Worm (Caenorhabditis elegans) whole organism, late embryonic: ENCODE results near the gene szy-20.

ENCODE experiments used
- C08G9.2 ChIP-seq: sonication (generic microtip); optimal IDR thresholded peaks from 2 replicates; lab custom pipeline; 2016; ENCODE audit warnings: mild to moderate bottlenecking, missing genetic modification characterization, moderate library complexity, missing compliant biosample characterization
- C38D4.7 ChIP-seq: fragments of 200-800 bp; sonication (Bioruptor generic); optimal IDR thresholded peaks from 2 replicates; lab custom pipeline; 2018; ENCODE audit warnings: mild to moderate bottlenecking, missing genetic modification characterization, moderate library complexity, missing compliant biosample characterization
- K02D7.2 ChIP-seq: sonication (generic microtip); optimal IDR thresholded peaks from 2 replicates; lab custom pipeline; 2017; ENCODE audit warnings: mild to moderate bottlenecking, missing genetic modification characterization, missing compliant biosample characterization
- K09A11.1 ChIP-seq: sonication (generic microtip); optimal IDR thresholded peaks from 2 replicates; lab custom pipeline; 2017; ENCODE audit warnings: antibody characterized with exemption, mild to moderate bottlenecking, missing genetic modification characterization, missing compliant biosample characterization; ENCODE audit not compliant: insufficient read depth
- Y22D7AL.16 ChIP-seq: sonication (generic microtip); optimal IDR thresholded peaks from 2 replicates; lab custom pipeline; 2016; ENCODE audit warnings: missing genetic modification characterization, missing compliant biosample characterization
- ceh-14 ChIP-seq: sonication (generic microtip); optimal IDR thresholded peaks from 2 replicates; lab custom pipeline; 2016; ENCODE audit warnings: missing genotype, missing genetic modification characterization, missing compliant biosample characterization
- ceh-18 ChIP-seq: sonication (generic microtip); optimal IDR thresholded peaks from 2 replicates; lab custom pipeline; 2016; ENCODE audit warnings: missing genetic modification characterization, missing compliant biosample characterization
- ceh-22 ChIP-seq: sonication (generic microtip); optimal IDR thresholded peaks from 2 replicates; lab custom pipeline; 2017; ENCODE audit warnings: missing biosample characterization, missing genetic modification characterization
- ceh-34 ChIP-seq: sonication (generic microtip); optimal IDR thresholded peaks from 2 replicates; lab custom pipeline; 2016; ENCODE audit warnings: mild to moderate bottlenecking, missing genetic modification characterization, missing compliant biosample characterization
- ceh-48 ChIP-seq: sonication (generic microtip); optimal IDR thresholded peaks from 2 replicates; lab custom pipeline; 2016; ENCODE audit warnings: missing genetic modification characterization, inconsistent platforms, missing compliant biosample characterization
- ceh-9 ChIP-seq: sonication (generic microtip); optimal IDR thresholded peaks from 2 replicates; lab custom pipeline; 2016; ENCODE audit warnings: mild to moderate bottlenecking, missing genetic modification characterization, inconsistent platforms, missing compliant biosample characterization
- che-1 ChIP-seq: sonication (generic microtip); optimal IDR thresholded peaks from 2 replicates; lab custom pipeline; 2016; ENCODE audit warnings: mild to moderate bottlenecking, missing genetic modification characterization, missing compliant biosample characterization
- dmd-4 ChIP-seq: sonication (generic microtip); optimal IDR thresholded peaks from 2 replicates; lab custom pipeline; 2016; ENCODE audit warnings: borderline replicate concordance, missing genetic modification characterization, missing compliant biosample characterization
- elt-2 ChIP-seq: sonication (generic microtip); optimal IDR thresholded peaks from 2 replicates; lab custom pipeline; 2016; ENCODE audit warnings: missing genetic modification reagents, missing genetic modification characterization, missing compliant biosample characterization
- elt-4 ChIP-seq: sonication (generic microtip); optimal IDR thresholded peaks from 2 replicates; lab custom pipeline; 2016; ENCODE audit warnings: missing genetic modification characterization, missing compliant biosample characterization
- ets-4 ChIP-seq: sonication (generic microtip); optimal IDR thresholded peaks from 2 replicates; lab custom pipeline; 2016; ENCODE audit warnings: missing genetic modification characterization, missing compliant biosample characterization
- eyg-1 ChIP-seq: sonication (generic microtip); optimal IDR thresholded peaks from 2 replicates; lab custom pipeline; 2016; ENCODE audit warnings: missing genotype, missing genetic modification characterization, missing compliant biosample characterization
- fax-1 ChIP-seq: sonication (generic microtip); optimal IDR thresholded peaks from 2 replicates; lab custom pipeline; 2016; ENCODE audit warnings: missing genotype, missing genetic modification characterization, missing compliant biosample characterization
- gmeb-2 ChIP-seq: sonication (generic microtip); optimal IDR thresholded peaks from 2 replicates; lab custom pipeline; 2016; ENCODE audit warnings: missing genetic modification characterization, inconsistent platforms, missing compliant biosample characterization
- hlh-8 ChIP-seq: sonication (generic microtip); optimal IDR thresholded peaks from 2 replicates; lab custom pipeline; 2016; ENCODE audit warnings: missing genotype, missing genetic modification characterization, missing compliant biosample characterization
- madf-2 ChIP-seq: sonication (generic microtip); optimal IDR thresholded peaks from 2 replicates; lab custom pipeline; 2017; ENCODE audit warnings: missing genetic modification characterization, missing compliant biosample characterization
- mec-3 ChIP-seq: sonication (generic microtip); optimal IDR thresholded peaks from 2 replicates; lab custom pipeline; 2016; ENCODE audit warnings: borderline replicate concordance, missing genetic modification characterization, missing compliant biosample characterization
- nhr-232 ChIP-seq: sonication (generic microtip); optimal IDR thresholded peaks from 2 replicates; lab custom pipeline; 2016; ENCODE audit warnings: missing genetic modification characterization, missing compliant biosample characterization
- npax-4 ChIP-seq: sonication (generic microtip); optimal IDR thresholded peaks from 2 replicates; lab custom pipeline; 2016; ENCODE audit warnings: missing genetic modification characterization, missing compliant biosample characterization
- odd-2 ChIP-seq: sonication (generic microtip); optimal IDR thresholded peaks from 2 replicates; lab custom pipeline; 2017; ENCODE audit warnings: antibody characterized with exemption, mild to moderate bottlenecking, missing genetic modification characterization, missing compliant biosample characterization
- pag-3 ChIP-seq: sonication (generic microtip); optimal IDR thresholded peaks from 2 replicates; lab custom pipeline; 2016; ENCODE audit warnings: missing compliant biosample characterization, missing genetic modification characterization, borderline replicate concordance
- pat-9 ChIP-seq: fragments of 200-800 bp; sonication (Bioruptor generic); optimal IDR thresholded peaks from 2 replicates; lab custom pipeline; 2018; ENCODE audit warnings: mild to moderate bottlenecking, missing genetic modification characterization, moderate library complexity, missing compliant biosample characterization
- pax-1 ChIP-seq: fragments of 150-350 bp; optimal IDR thresholded peaks from 2 replicates; lab custom pipeline; 2014; ENCODE audit warnings: missing biosample characterization, missing genetic modification characterization
- pha-2 ChIP-seq: sonication (generic microtip); optimal IDR thresholded peaks from 2 replicates; lab custom pipeline; 2017; ENCODE audit warnings: mild to moderate bottlenecking, missing genetic modification characterization, missing compliant biosample characterization
- pqm-1 ChIP-seq: sonication (generic microtip); optimal IDR thresholded peaks from 2 replicates; lab custom pipeline; 2016; ENCODE audit warnings: missing genetic modification characterization, missing compliant biosample characterization
- pros-1 ChIP-seq: fragments of 150-350 bp; optimal IDR thresholded peaks from 2 replicates; lab custom pipeline; 2014; ENCODE audit warnings: missing biosample characterization, missing genetic modification reagents, missing genetic modification characterization
- rnt-1 ChIP-seq: sonication (generic microtip); optimal IDR thresholded peaks from 2 replicates; lab custom pipeline; 2016; ENCODE audit warnings: missing genetic modification characterization, missing compliant biosample characterization
- sdc-2 ChIP-seq: sonication (generic microtip); optimal IDR thresholded peaks from 2 replicates; lab custom pipeline; 2016; ENCODE audit warnings: missing genotype, missing genetic modification characterization, missing compliant biosample characterization
- sox-2 ChIP-seq: fragments of 200-800 bp; sonication (Bioruptor generic); IDR thresholded peaks from 2 replicates; pipeline ENCODE4 v1.3.6; 2022; ENCODE audit warnings: missing genetic modification reagents, missing genetic modification characterization, missing compliant biosample characterization
- syd-9 ChIP-seq: sonication (generic microtip); optimal IDR thresholded peaks from 2 replicates; lab custom pipeline; 2016; ENCODE audit warnings: mild to moderate bottlenecking, missing genetic modification characterization, moderate library complexity, missing compliant biosample characterization
- tbx-2 ChIP-seq: sonication (generic microtip); optimal IDR thresholded peaks from 2 replicates; lab custom pipeline; 2016; ENCODE audit warnings: missing genetic modification characterization, missing compliant biosample characterization
- ttx-3 ChIP-seq: sonication (generic microtip); optimal IDR thresholded peaks from 2 replicates; lab custom pipeline; 2016; ENCODE audit warnings: missing genetic modification reagents, missing genetic modification characterization, missing compliant biosample characterization
- unc-3 ChIP-seq, 2 experiments: fragments of 200-800 bp in 1 of 2; sonication (Bioruptor generic) in 1 of 2; sonication (generic microtip) in 1 of 2; conservative IDR thresholded peaks in 1 of 2; optimal IDR thresholded peaks in 1 of 2; 2 replicates each; pipeline versions ENCODE4 v1.3.6 to Lab custom; 2016 to 2022; ENCODE audit warnings: missing compliant biosample characterization in 2 of 2, missing genetic modification characterization in 2 of 2, missing genetic modification reagents in 1 of 2
- unc-42 ChIP-seq: sonication (generic microtip); optimal IDR thresholded peaks from 2 replicates; lab custom pipeline; 2016; ENCODE audit warnings: missing genotype, missing genetic modification characterization, missing compliant biosample characterization
- unc-55 ChIP-seq: sonication (generic microtip); optimal IDR thresholded peaks from 2 replicates; lab custom pipeline; 2017; ENCODE audit warnings: missing biosample characterization, missing genetic modification reagents, missing genetic modification characterization
- unc-86 ChIP-seq: sonication (generic microtip); optimal IDR thresholded peaks from 2 replicates; lab custom pipeline; 2016; ENCODE audit warnings: missing genetic modification characterization, missing compliant biosample characterization

szy-20 gene

ce11 chrII:8960414-8960813 is 8.7 kb downstream of the szy-20 start, which contains the start of gene cal-2:
cal-2 (plus strand) TSS chrII:8960714.
- TF ChIP-seq ets-4 (tag; lab: Kevin White, UChicago), result no peak
- no peak for TF ChIP-seq rnt-1 (tag; lab: Kevin White, UChicago)
- no peak for TF ChIP-seq C38D4.7 (GFP tag; lab: Kevin White, UChicago)
- no peak for TF ChIP-seq Y22D7AL.16 (tag; lab: Kevin White, UChicago)
- TF ChIP-seq sox-2 (GFP tag; lab: Robert Waterston, UW), result no peak
- TF ChIP-seq unc-42, result no peak
- no peak for TF ChIP-seq ceh-9 (tag; lab: Kevin White, UChicago)
- TF ChIP-seq mec-3, result no peak
- no peak for TF ChIP-seq hlh-8 (tag; lab: Kevin White, UChicago)
- TF ChIP-seq sdc-2, result no peak
- no peak for TF ChIP-seq pag-3 (tag; lab: Kevin White, UChicago)
- TF ChIP-seq elt-2 (tag; lab: Kevin White, UChicago), result no peak
- no peak for TF ChIP-seq ttx-3 (tag; lab: Kevin White, UChicago)
- TF ChIP-seq C08G9.2 (tag; lab: Kevin White, UChicago), result no peak
- no peak for TF ChIP-seq K09A11.1 (tag; lab: Kevin White, UChicago)
- no peak for TF ChIP-seq ceh-48 (tag; lab: Kevin White, UChicago)
- TF ChIP-seq gmeb-2, result no peak
- no peak for TF ChIP-seq nhr-232 (tag; lab: Kevin White, UChicago)

ce11 chrII:8959081-8959480 is 10.1 kb downstream of the szy-20 start:
- no peak for TF ChIP-seq unc-3 (GFP tag; conservative IDR thresholded peaks at IDR 0.05; lab: Robert Waterston, UW)
- no peak for TF ChIP-seq unc-3 (tag; optimal IDR thresholded peaks at IDR 0.05; lab: Kevin White, UChicago)
- TF ChIP-seq K09A11.1 (tag; lab: Kevin White, UChicago), result no peak
- TF ChIP-seq ceh-18 (tag; lab: Kevin White, UChicago), result peak; percentile 16
- TF ChIP-seq K02D7.2, result no peak
- no peak for TF ChIP-seq ceh-22 (tag; lab: Kevin White, UChicago)
- TF ChIP-seq pax-1, result no peak
- TF ChIP-seq tbx-2 (tag; lab: Kevin White, UChicago), result no peak
- TF ChIP-seq ets-4 (tag; lab: Kevin White, UChicago), result no peak
- peak; percentile 66 for TF ChIP-seq unc-55 (GFP tag; lab: Kevin White, UChicago)
- TF ChIP-seq eyg-1 (tag; lab: Kevin White, UChicago), result no peak
- no peak for TF ChIP-seq ceh-14 (tag; lab: Kevin White, UChicago)

- no peak for TF ChIP-seq odd-2 (tag; lab: Kevin White, UChicago)
- no peak for TF ChIP-seq ceh-34
- peak; percentile 95 for TF ChIP-seq unc-42
- no peak for TF ChIP-seq fax-1 (tag; lab: Kevin White, UChicago)
- peak; percentile 9 for TF ChIP-seq ceh-14 (tag; lab: Kevin White, UChicago)
Measured at ce11 chrII:8956896-8957295, 12.2 kb downstream of the szy-20 start.

- TF ChIP-seq elt-4 (no peak), pax-1 (no peak), pqm-1 (tag; lab: Kevin White, UChicago) (no peak), ets-4 (tag; lab: Kevin White, UChicago) (no peak), ceh-48 (tag; lab: Kevin White, UChicago) (no peak), npax-4 (tag; lab: Kevin White, UChicago) (no peak), unc-55 (GFP tag; lab: Kevin White, UChicago) (no peak), che-1 (tag; lab: Kevin White, UChicago) (no peak), fax-1 (tag; lab: Kevin White, UChicago) (no peak), madf-2 (tag; lab: Kevin White, UChicago) (no peak), syd-9 (tag; lab: Kevin White, UChicago) (no peak), dmd-4 (tag; lab: Kevin White, UChicago) (no peak), pha-2 (tag; lab: Kevin White, UChicago) (no peak), hlh-8 (tag; lab: Kevin White, UChicago) (no peak), pros-1 (no peak), unc-86 (tag; lab: Kevin White, UChicago) (no peak), ceh-34 (no peak), pat-9 (no peak), ceh-22 (tag; lab: Kevin White, UChicago) (no peak)
Measured at ce11 chrII:8953703-8954102, 15.4 kb downstream of the szy-20 start.
